Fruit fly (Drosophila melanogaster) whole organism, embryonic: ENCODE measurements around the gene cv-c.

ENCODE experiments used
- Adf1 ChIP-seq: fragments of 200-800 bp; sonication (Bioruptor generic); IDR thresholded peaks from 2 replicates; pipeline ENCODE4 v1.3.6; 2022; ENCODE audit warnings: missing biosample characterization, missing genetic modification characterization
- Bdp1 ChIP-seq: fragments of 200-800 bp; sonication (Bioruptor generic); optimal IDR thresholded peaks from 3 replicates; lab custom pipeline; 2016; ENCODE audit warnings: missing biosample characterization, missing genetic modification characterization
- BtbVII ChIP-seq: fragments of 200-800 bp; sonication (Bioruptor generic); optimal IDR thresholded peaks from 3 replicates; lab custom pipeline; 2017; ENCODE audit warnings: missing biosample characterization, mild to moderate bottlenecking, missing genetic modification characterization
- CG1024 ChIP-seq: fragments of 200-800 bp; sonication (Bioruptor generic); IDR thresholded peaks from 2 replicates; pipeline ENCODE4 v1.3.6; 2022; ENCODE audit warnings: missing biosample characterization, missing genetic modification characterization
- CG11456 ChIP-seq: fragments of 200-800 bp; sonication (Bioruptor generic); IDR thresholded peaks from 3 replicates; pipeline ENCODE4 v1.3.6; 2022; ENCODE audit warnings: missing biosample characterization, missing genetic modification characterization
- CG12219 ChIP-seq: fragments of 200-800 bp; sonication (Bioruptor generic); optimal IDR thresholded peaks from 3 replicates; lab custom pipeline; 2018; ENCODE audit warnings: missing biosample characterization, mild to moderate bottlenecking, missing genetic modification characterization
- CG13123 ChIP-seq: fragments of 200-800 bp; sonication (Bioruptor generic); optimal IDR thresholded peaks from 2 replicates; lab custom pipeline; 2016; ENCODE audit warnings: missing biosample characterization, missing genetic modification characterization
- CG13424 ChIP-seq: fragments of 200-800 bp; sonication (Bioruptor generic); optimal IDR thresholded peaks from 2 replicates; lab custom pipeline; 2019; ENCODE audit warnings: missing biosample characterization, mild to moderate bottlenecking, missing genetic modification characterization, moderate library complexity
- CG13775 ChIP-seq: fragments of 200-800 bp; sonication (Bioruptor generic); optimal IDR thresholded peaks from 3 replicates; lab custom pipeline; 2017; ENCODE audit warnings: missing biosample characterization, mild to moderate bottlenecking, missing genetic modification characterization
- CG15269 ChIP-seq: fragments of 200-800 bp; sonication (Bioruptor generic); optimal IDR thresholded peaks from 2 replicates; lab custom pipeline; 2018; ENCODE audit warnings: missing biosample characterization, mild to moderate bottlenecking, missing genetic modification characterization, moderate library complexity
- CG1529 ChIP-seq: fragments of 200-800 bp; sonication (Bioruptor generic); optimal IDR thresholded peaks from 3 replicates; lab custom pipeline; 2018; ENCODE audit warnings: missing biosample characterization, missing genetic modification characterization
- CG15696 ChIP-seq: fragments of 200-800 bp; sonication (Bioruptor generic); optimal IDR thresholded peaks from 2 replicates; lab custom pipeline; 2019; ENCODE audit warnings: missing biosample characterization, mild to moderate bottlenecking, missing genetic modification characterization, moderate library complexity
- CG1647 ChIP-seq: fragments of 200-800 bp; sonication (Bioruptor generic); optimal IDR thresholded peaks from 3 replicates; lab custom pipeline; 2016; ENCODE audit warnings: missing biosample characterization, missing genetic modification characterization
- CG16813 ChIP-seq: fragments of 200-800 bp; sonication (Bioruptor generic); IDR thresholded peaks from 3 replicates; pipeline ENCODE4 v1.3.6; 2022; ENCODE audit warnings: missing biosample characterization, missing genetic modification characterization; ENCODE audit not compliant: partially characterized antibody
- CG2202 ChIP-seq: fragments of 200-800 bp; sonication (Bioruptor generic); optimal IDR thresholded peaks from 2 replicates; lab custom pipeline; 2018; ENCODE audit warnings: missing biosample characterization, mild to moderate bottlenecking, missing genetic modification characterization
- CG3163 ChIP-seq: fragments of 200-800 bp; sonication (Bioruptor generic); optimal IDR thresholded peaks from 3 replicates; lab custom pipeline; 2016; ENCODE audit warnings: missing biosample characterization, missing genetic modification characterization
- CG34422 ChIP-seq: fragments of 200-800 bp; sonication (Bioruptor generic); IDR thresholded peaks from 3 replicates; pipeline ENCODE4 v1.3.6; 2022; ENCODE audit warnings: missing biosample characterization, missing genetic modification characterization
- CG4404 ChIP-seq: fragments of 200-800 bp; sonication (Bioruptor generic); IDR thresholded peaks from 2 replicates; pipeline ENCODE4 v1.3.6; 2022; ENCODE audit warnings: missing biosample characterization, missing genetic modification characterization
- CG4730 ChIP-seq: fragments of 200-800 bp; sonication (Bioruptor generic); IDR thresholded peaks from 2 replicates; pipeline ENCODE4 v1.3.6; 2022; ENCODE audit warnings: missing biosample characterization, missing genetic modification characterization
- CG4854 ChIP-seq: fragments of 200-800 bp; sonication (Bioruptor generic); optimal IDR thresholded peaks from 2 replicates; lab custom pipeline; 2016; ENCODE audit warnings: missing biosample characterization, missing genetic modification characterization, inconsistent platforms
- CG5953 ChIP-seq: fragments of 200-800 bp; sonication (Bioruptor generic); IDR thresholded peaks from 2 replicates; pipeline ENCODE4 v1.3.6; 2022; ENCODE audit warnings: missing biosample characterization, missing genetic modification characterization
- CG7786 ChIP-seq: fragments of 200-800 bp; sonication (Bioruptor generic); optimal IDR thresholded peaks from 2 replicates; lab custom pipeline; 2016; ENCODE audit warnings: missing biosample characterization, missing genetic modification characterization
- Dip2 ChIP-seq: fragments of 200-800 bp; sonication (Bioruptor generic); IDR thresholded peaks from 2 replicates; pipeline ENCODE4 v1.3.6; 2022; ENCODE audit warnings: missing biosample characterization, missing genetic modification characterization
- MBD-R2 ChIP-seq: fragments of 200-800 bp; sonication (Bioruptor generic); IDR thresholded peaks from 2 replicates; pipeline ENCODE4 v1.3.6; 2022; ENCODE audit warnings: missing biosample characterization, missing genetic modification characterization
- Med ChIP-seq: fragments of 200-800 bp; sonication (Bioruptor generic); peaks from one replicate; lab custom pipeline; 2016; ENCODE audit warnings: missing biosample characterization, missing genetic modification characterization, mild to moderate bottlenecking, inconsistent platforms, moderate library complexity
- NFAT ChIP-seq: fragments of 200-800 bp; sonication (Bioruptor generic); IDR thresholded peaks from 2 replicates; pipeline ENCODE4 v1.3.6; 2022; ENCODE audit warnings: missing biosample characterization, missing genetic modification characterization
- Oaz ChIP-seq: fragments of 200-800 bp; sonication (Bioruptor generic); IDR thresholded peaks from 2 replicates; pipeline ENCODE4 v1.3.6; 2022; ENCODE audit warnings: missing biosample characterization, missing genetic modification characterization
- Ravus ChIP-seq: fragments of 200-800 bp; sonication (Bioruptor generic); IDR thresholded peaks from 2 replicates; pipeline ENCODE4 v1.3.6; 2022; ENCODE audit warnings: missing biosample characterization, missing genetic modification characterization
- Sry-β ChIP-seq: fragments of 200-800 bp; sonication (Bioruptor generic); optimal IDR thresholded peaks from 2 replicates; lab custom pipeline; 2018; ENCODE audit warnings: missing biosample characterization, mild to moderate bottlenecking, missing genetic modification characterization, moderate library complexity
- Taf1 ChIP-seq: fragments of 200-800 bp; sonication (Bioruptor generic); IDR thresholded peaks from 2 replicates; pipeline ENCODE4 v1.3.6; 2022; ENCODE audit warnings: missing biosample characterization, missing genetic modification characterization
- ara ChIP-seq: fragments of 200-800 bp; sonication (Bioruptor generic); IDR thresholded peaks from 2 replicates; pipeline ENCODE4 v1.3.6; 2022; ENCODE audit warnings: missing biosample characterization, missing genetic modification characterization
- btn ChIP-seq: fragments of 200-800 bp; sonication (Bioruptor generic); optimal IDR thresholded peaks from 2 replicates; lab custom pipeline; 2016; ENCODE audit warnings: missing biosample characterization, missing genetic modification characterization
- dm ChIP-seq: fragments of 200-800 bp; sonication (Bioruptor generic); optimal IDR thresholded peaks from 3 replicates; lab custom pipeline; 2016; ENCODE audit warnings: missing biosample characterization, missing genetic modification characterization
- dmrt99B ChIP-seq: fragments of 200-800 bp; sonication (Bioruptor generic); optimal IDR thresholded peaks from 2 replicates; lab custom pipeline; 2018; ENCODE audit warnings: missing biosample characterization, mild to moderate bottlenecking, missing genetic modification characterization, moderate library complexity
- h ChIP-seq: fragments of >200 bp; optimal IDR thresholded peaks from 2 replicates; lab custom pipeline; 2017
- her ChIP-seq: fragments of 200-800 bp; sonication (Bioruptor generic); optimal IDR thresholded peaks from 2 replicates; lab custom pipeline; 2016; ENCODE audit warnings: missing biosample characterization, missing genetic modification characterization
- insv ChIP-seq, 2 experiments: fragments of 200-800 bp; sonication (Bioruptor generic); optimal IDR thresholded peaks; 3 replicates each; lab custom pipeline; 2016 to 2018; ENCODE audit warnings: missing biosample characterization in 2 of 2, missing genetic modification characterization in 2 of 2
- kay ChIP-seq: fragments of 200-800 bp; sonication (Bioruptor generic); optimal IDR thresholded peaks from 2 replicates; lab custom pipeline; 2016; ENCODE audit warnings: missing biosample characterization, missing genetic modification characterization
- lilli ChIP-seq: fragments of 200-800 bp; sonication (Bioruptor generic); optimal IDR thresholded peaks from 3 replicates; lab custom pipeline; 2016; ENCODE audit warnings: missing biosample characterization, missing genetic modification characterization
- nau ChIP-seq: fragments of 200-800 bp; sonication (Bioruptor generic); optimal IDR thresholded peaks from 3 replicates; lab custom pipeline; 2017; ENCODE audit warnings: missing biosample characterization, mild to moderate bottlenecking, missing genetic modification characterization, missing genetic modification reagents
- pan ChIP-seq, 4 experiments: fragments of >200 bp in 3 of 4; fragments of 200-800 bp in 1 of 4; sonication (Bioruptor generic) in 1 of 4; optimal IDR thresholded peaks in 3 of 4; IDR thresholded peaks in 1 of 4; 2 replicates each; pipeline versions ENCODE4 v1.3.6 to Lab custom; 2017 to 2022; ENCODE audit warnings: missing biosample characterization in 2 of 4, missing genetic modification characterization in 2 of 4, mixed read lengths in 1 of 4
- peb ChIP-seq: fragments of 200-800 bp; sonication (Bioruptor generic); IDR thresholded peaks from 2 replicates; pipeline ENCODE4 v1.3.6; 2022; ENCODE audit warnings: missing biosample characterization, missing genetic modification characterization
- phol ChIP-seq: fragments of 200-800 bp; sonication (Bioruptor generic); optimal IDR thresholded peaks from 3 replicates; lab custom pipeline; 2018; ENCODE audit warnings: missing biosample characterization, mild to moderate bottlenecking, missing genetic modification characterization, moderate library complexity
- psq ChIP-seq: fragments of 200-800 bp; sonication (Bioruptor generic); optimal IDR thresholded peaks from 2 replicates; lab custom pipeline; 2017; ENCODE audit warnings: missing biosample characterization, missing genetic modification characterization
- repo ChIP-seq: fragments of 200-800 bp; sonication (Bioruptor generic); optimal IDR thresholded peaks from 2 replicates; lab custom pipeline; 2016; ENCODE audit warnings: missing biosample characterization, missing genetic modification characterization
- ro ChIP-seq: fragments of 200-800 bp; sonication (Bioruptor generic); IDR thresholded peaks from 2 replicates; pipeline ENCODE4 v1.3.6; 2022; ENCODE audit warnings: missing biosample characterization, missing genetic modification characterization
- schlank ChIP-seq: fragments of 200-800 bp; sonication (Bioruptor generic); optimal IDR thresholded peaks from 2 replicates; lab custom pipeline; 2018; ENCODE audit warnings: missing biosample characterization, mild to moderate bottlenecking, missing genetic modification characterization
- usp ChIP-seq: fragments of >200 bp; optimal IDR thresholded peaks from 2 replicates; lab custom pipeline; 2017; ENCODE audit warnings: missing biosample characterization, missing genetic modification characterization
- vvl ChIP-seq: fragments of 200-800 bp; sonication (Bioruptor generic); IDR thresholded peaks from 2 replicates; pipeline ENCODE4 v1.3.6; 2022; ENCODE audit warnings: missing biosample characterization, missing genetic modification characterization
- wek ChIP-seq: fragments of 200-800 bp; sonication (Bioruptor generic); optimal IDR thresholded peaks from 3 replicates; lab custom pipeline; 2018; ENCODE audit warnings: missing biosample characterization, mild to moderate bottlenecking, missing genetic modification characterization, moderate library complexity

Gene cv-c

DNA sequence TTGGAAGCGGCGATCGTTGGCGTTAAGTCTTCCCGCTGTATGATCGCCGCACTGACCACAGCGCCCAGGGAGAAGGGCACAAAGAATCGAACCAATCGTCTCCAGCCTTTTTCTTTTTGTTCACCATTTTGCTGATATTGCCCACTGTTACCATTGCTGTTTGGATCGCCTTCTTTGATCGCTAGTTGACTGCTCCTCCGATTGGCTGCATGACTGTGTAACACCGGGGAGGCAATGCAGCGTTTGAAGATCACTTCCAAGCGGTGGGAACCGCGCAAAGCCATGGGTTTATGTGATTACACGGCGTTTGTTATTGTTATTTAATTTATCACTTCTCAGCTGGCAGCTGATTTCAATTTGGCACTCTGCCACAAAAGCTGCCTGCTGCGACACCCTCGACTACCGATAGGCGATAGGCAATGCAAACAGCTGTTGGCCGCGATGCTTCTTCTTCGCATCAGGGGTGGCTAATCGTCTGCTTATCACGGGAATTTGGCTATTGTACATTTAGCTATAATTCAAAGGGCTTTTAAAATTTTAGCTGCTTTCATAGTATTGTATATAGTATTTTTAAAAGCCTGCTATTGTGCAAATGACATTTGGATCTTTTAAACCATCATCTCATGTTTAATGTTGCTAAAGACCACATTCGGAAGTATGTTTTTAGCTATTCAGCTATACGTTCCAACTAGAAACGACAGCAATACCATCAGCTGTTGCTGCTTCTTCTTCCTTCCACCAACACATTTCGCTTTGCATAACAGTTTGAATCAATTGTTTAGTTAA is 29.8 kb upstream of the cv-c start, which contains the start of the genes HtrA2 and mRpL11 (continued):
- peak; percentile 53; the same call in 2 of the 3 replicates for TF ChIP-seq CG11456 (GFP tag; lab: Robert Waterston, UW)
- TF ChIP-seq CG4404 = peak; percentile 62
- no peak for TF ChIP-seq BtbVII (GFP tag; lab: Kevin White, UChicago)
- peak; percentile 100 for TF ChIP-seq Sry-β
- TF ChIP-seq usp (GFP tag; lab: Kevin White, UChicago) = no peak
- peak; percentile 36; the same call in 1 of the 3 replicates for TF ChIP-seq CG16813 (GFP tag; lab: Robert Waterston, UW)
- peak; percentile 58 for TF ChIP-seq Bdp1 (GFP tag; lab: Kevin White, UChicago)
- TF ChIP-seq CG13775 = peak; percentile 62
- no peak for TF ChIP-seq CG5953 (GFP tag; lab: Robert Waterston, UW)
- no peak for TF ChIP-seq h
- TF ChIP-seq CG3163 (GFP tag; lab: Kevin White, UChicago) = peak; percentile 52
- TF ChIP-seq CG12219 (GFP tag; lab: Kevin White, UChicago) = no peak
- TF ChIP-seq CG34422 (GFP tag; lab: Robert Waterston, UW) = 0 out of 3 replicates have a peak, but pooled peaks have one; percentile 21
- peak; percentile 31 for TF ChIP-seq schlank (tag; lab: Kevin White, UChicago)
- TF ChIP-seq CG4730 = no peak
- TF ChIP-seq CG15696 = peak; percentile 52
- peak; percentile 99 for TF ChIP-seq MBD-R2 (GFP tag; lab: Robert Waterston, UW)
- peak; percentile 61 for TF ChIP-seq vvl (GFP tag; lab: Robert Waterston, UW)
- no peak for TF ChIP-seq pan (optimal IDR thresholded peaks at IDR 0.05; lab: Kevin White, UChicago)
- peak in 1 of 2 experiments; percentile 30 for TF ChIP-seq pan (GFP tag; optimal IDR thresholded peaks at IDR 0.05 in 1 of 2, IDR thresholded peaks at IDR 0.05 in 1 of 2)
- TF ChIP-seq CG1529 = peak; percentile 1
- TF ChIP-seq Med (GFP tag; lab: Kevin White, UChicago) = peak; percentile 88
- TF ChIP-seq CG7786 (GFP tag; lab: Kevin White, UChicago) = peak; percentile 66
- peak; percentile 76 for TF ChIP-seq CG13424
- peak; percentile 9 for TF ChIP-seq CG13123
- no peak for TF ChIP-seq btn (GFP tag; lab: Kevin White, UChicago)
- TF ChIP-seq CG1647 (GFP tag; lab: Kevin White, UChicago) = peak; percentile 55
- TF ChIP-seq CG2202 (tag; lab: Kevin White, UChicago) = peak; percentile 1
- peak; percentile 63 for TF ChIP-seq dm
- no peak for TF ChIP-seq CG15269
- TF ChIP-seq nau (GFP tag; lab: Kevin White, UChicago) = peak; percentile 21
- no peak for TF ChIP-seq ro (GFP tag; lab: Robert Waterston, UW)
- TF ChIP-seq kay (GFP tag; lab: Kevin White, UChicago) = peak; percentile 3
- TF ChIP-seq dmrt99B = no peak
- TF ChIP-seq peb (GFP tag; lab: Robert Waterston, UW) = 0 out of 2 replicates have a peak, but pooled peaks have one; percentile 19
- peak; percentile 42 for TF ChIP-seq CG4854 (GFP tag; lab: Kevin White, UChicago)
- TF ChIP-seq Taf1 = peak; percentile 22; the same call in 1 of the 2 replicates
- TF ChIP-seq CG1024 = no peak
- TF ChIP-seq phol (tag; lab: Kevin White, UChicago) = peak; percentile 68
- TF ChIP-seq Dip2 (GFP tag; lab: Robert Waterston, UW) = no peak
- TF ChIP-seq psq (GFP tag; lab: Kevin White, UChicago) = peak; percentile 38
- TF ChIP-seq her (GFP tag; lab: Kevin White, UChicago) = peak; percentile 51
- no peak for TF ChIP-seq wek (GFP tag; lab: Kevin White, UChicago)
- TF ChIP-seq Oaz (GFP tag; lab: Robert Waterston, UW) = no peak
- peak; percentile 13 for TF ChIP-seq repo
- TF ChIP-seq lilli = peak; percentile 73
- TF ChIP-seq ara (GFP tag; lab: Robert Waterston, UW) = no peak
- no peak for TF ChIP-seq Adf1 (GFP tag; lab: Robert Waterston, UW)
- no peak for TF ChIP-seq Ravus
- TF ChIP-seq NFAT (GFP tag; lab: Robert Waterston, UW) = peak; percentile 66; the same call in 1 of the 2 replicates
- TF ChIP-seq insv (GFP tag; optimal IDR thresholded peaks at IDR 0.05; lab: Kevin White, UChicago) = peak in 1 of 2 experiments; percentile 87
